Fruit fly (Drosophila melanogaster): ENCODE data around the gene CG3939.

CG3939 gene

dm6 chrX:3188419-3188818 is 13.6 kb downstream of the CG3939 start (continued):
- no peak for TF ChIP-seq CG3163 (GFP tag; optimal IDR thresholded peaks at IDR 0.05)
- TF ChIP-seq Sox100B (GFP tag; optimal IDR thresholded peaks at IDR 0.05), result peak; percentile 56
- peak; percentile 41 for TF ChIP-seq CG15269 (tag; optimal IDR thresholded peaks at IDR 0.05)
- TF ChIP-seq CG33557 (GFP tag; optimal IDR thresholded peaks at IDR 0.05), result peak; percentile 62
- no peak for TF ChIP-seq Mad (GFP tag; optimal IDR thresholded peaks at IDR 0.05)
- TF ChIP-seq CG18599 (GFP tag; optimal IDR thresholded peaks at IDR 0.05), result peak; percentile 41
- TF ChIP-seq CG4404 (GFP tag; IDR thresholded peaks at IDR 0.05), result no peak
- no peak for TF ChIP-seq Abd-B (GFP tag; optimal IDR thresholded peaks at IDR 0.05)
- TF ChIP-seq ro (GFP tag; IDR thresholded peaks at IDR 0.05), result no peak
- no peak for TF ChIP-seq CG30431 (GFP tag; optimal IDR thresholded peaks at IDR 0.05)
- TF ChIP-seq gsb-n (tag; optimal IDR thresholded peaks at IDR 0.05), result no peak
- no peak for TF ChIP-seq CG13894 (tag; optimal IDR thresholded peaks at IDR 0.05)
- no peak for TF ChIP-seq gsb (GFP tag; IDR thresholded peaks at IDR 0.05)
- no peak for TF ChIP-seq zf30C (GFP tag; optimal IDR thresholded peaks at IDR 0.05)
- no peak for TF ChIP-seq Dad (GFP tag; optimal IDR thresholded peaks at IDR 0.05)
- TF ChIP-seq MESR4 (GFP tag; optimal IDR thresholded peaks at IDR 0.05), result no peak
- TF ChIP-seq ATbp (GFP tag; optimal IDR thresholded peaks at IDR 0.05), result peak; percentile 77
- no peak for TF ChIP-seq gt (GFP tag; IDR thresholded peaks at IDR 0.05)
- peak in 1 of 2 experiments; percentile 58 for TF ChIP-seq Pdp1 (GFP tag; optimal IDR thresholded peaks at IDR 0.05)
- TF ChIP-seq CG11093 (GFP tag; IDR thresholded peaks at IDR 0.05), result no peak; the same call in 2 of the 3 replicates
- no peak for TF ChIP-seq CG30020 (tag; optimal IDR thresholded peaks at IDR 0.05)
- peak; percentile 53 for TF ChIP-seq CG3407 (GFP tag; optimal IDR thresholded peaks at IDR 0.05)
- TF ChIP-seq sima (GFP tag; optimal IDR thresholded peaks at IDR 0.05), result no peak
- peak; percentile 53 for TF ChIP-seq Camta (GFP tag; optimal IDR thresholded peaks at IDR 0.05)
- TF ChIP-seq CG4328 (GFP tag; optimal IDR thresholded peaks at IDR 0.05), result peak; percentile 47
- no peak for TF ChIP-seq CG16813 (GFP tag; IDR thresholded peaks at IDR 0.05; ENCODE audit: partially characterized antibody)
- TF ChIP-seq ems (GFP tag; optimal IDR thresholded peaks at IDR 0.05), result peak; percentile 21
- TF ChIP-seq zfh2 (GFP tag; optimal IDR thresholded peaks at IDR 0.05), result no peak
- no peak for TF ChIP-seq Hr39 (optimal IDR thresholded peaks at IDR 0.05)
- TF ChIP-seq ash1 (GFP tag; optimal IDR thresholded peaks at IDR 0.05), result no peak
- TF ChIP-seq eve (GFP tag; optimal IDR thresholded peaks at IDR 0.05), result peak in 1 of 2 experiments; percentile 2
- peak; percentile 93 for TF ChIP-seq Med (GFP tag)
- TF ChIP-seq Vsx1 (GFP tag; optimal IDR thresholded peaks at IDR 0.05), result peak; percentile 23
- TF ChIP-seq CG15479 (GFP tag; optimal IDR thresholded peaks at IDR 0.05), result no peak
- TF ChIP-seq mam (GFP tag; optimal IDR thresholded peaks at IDR 0.05), result no peak
- TF ChIP-seq CG7556 (GFP tag; optimal IDR thresholded peaks at IDR 0.05), result peak; percentile 16
- TF ChIP-seq CG11085 (GFP tag; IDR thresholded peaks at IDR 0.05), result no peak
- TF ChIP-seq sens (GFP tag), result peak; percentile 89
- TF ChIP-seq CG42726 (GFP tag; IDR thresholded peaks at IDR 0.05; ENCODE audit: partially characterized antibody), result no peak
- peak; percentile 6 for TF ChIP-seq Atf-2 (GFP tag; optimal IDR thresholded peaks at IDR 0.05)
- no peak for TF ChIP-seq btn (GFP tag; optimal IDR thresholded peaks at IDR 0.05)
- TF ChIP-seq sim (GFP tag; IDR thresholded peaks at IDR 0.05), result peak; percentile 26; the same call in 1 of the 2 replicates
- TF ChIP-seq onecut (GFP tag; IDR thresholded peaks at IDR 0.05), result peak; percentile 55
- no peak for TF ChIP-seq oc (tag; optimal IDR thresholded peaks at IDR 0.05)
- peak; percentile 55 for TF ChIP-seq CG17568 (GFP tag; optimal IDR thresholded peaks at IDR 0.05)
- no peak for TF ChIP-seq CG11560 (tag; IDR thresholded peaks at IDR 0.05)
- TF ChIP-seq prd (optimal IDR thresholded peaks at IDR 0.05), result no peak
- TF ChIP-seq prd (GFP tag; IDR thresholded peaks at IDR 0.05), result no peak
- no peak for TF ChIP-seq Ets65A (GFP tag)
- no peak for TF ChIP-seq CG10274 (GFP tag; optimal IDR thresholded peaks at IDR 0.05)
- peak; percentile 28 for TF ChIP-seq BtbVII (GFP tag; optimal IDR thresholded peaks at IDR 0.05)
- TF ChIP-seq CG10267 (tag; optimal IDR thresholded peaks at IDR 0.05), result peak; percentile 10
